Fruit fly (Drosophila melanogaster): ENCODE measurements around the gene spn-D.

spn-D gene

dm6 chr3R:27198883-27199780, 33.6 kb downstream of the spn-D start:
- TF ChIP-seq CG1620 (GFP tag; optimal IDR thresholded peaks at IDR 0.05) (no peak), pad (GFP tag; optimal IDR thresholded peaks at IDR 0.05) (no peak), CG5204 (GFP tag; optimal IDR thresholded peaks at IDR 0.05) (no peak), CG33017 (tag; optimal IDR thresholded peaks at IDR 0.05) (no peak)

DNA sequence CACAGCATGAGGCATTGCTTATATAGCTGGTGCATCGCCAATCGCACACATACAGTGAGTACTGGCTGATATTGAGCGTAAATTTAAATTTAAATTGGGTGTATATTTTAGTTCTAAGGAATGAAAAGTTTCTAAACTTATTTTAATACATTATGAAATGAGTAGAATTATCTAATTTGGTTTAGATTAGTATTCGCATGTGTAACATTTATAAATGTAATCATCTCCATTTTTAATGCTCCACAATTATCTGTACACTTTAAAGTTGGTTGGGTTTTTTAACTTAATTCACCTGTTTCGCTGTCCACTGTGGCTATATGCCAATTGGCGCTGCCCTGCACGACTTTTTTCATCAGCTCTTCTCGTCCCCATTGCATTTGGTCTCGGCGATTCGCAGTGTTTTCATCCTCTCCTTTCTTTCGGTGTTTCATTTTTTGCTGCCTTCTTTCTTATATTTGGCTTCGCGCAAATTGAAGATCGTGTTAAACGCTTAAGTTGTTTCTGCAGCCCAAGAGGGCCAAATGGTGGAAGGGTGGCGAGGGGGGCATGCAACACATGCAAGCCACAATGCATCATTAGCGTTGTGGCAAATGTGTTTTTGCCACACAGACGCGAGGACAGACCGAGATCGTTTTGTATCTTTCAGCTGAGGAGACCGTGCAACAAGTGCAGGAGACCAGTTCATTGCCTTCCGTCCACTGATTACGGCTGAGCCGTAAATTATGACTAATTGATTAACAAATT, 36.2 kb downstream of the spn-D start:
- no peak for TF ChIP-seq Crg-1 (GFP tag; optimal IDR thresholded peaks at IDR 0.05)
- no peak for TF ChIP-seq cnc (optimal IDR thresholded peaks at IDR 0.05)
- TF ChIP-seq tj (GFP tag; optimal IDR thresholded peaks at IDR 0.05), result no peak
- TF ChIP-seq kay (GFP tag; ENCODE audit: borderline replicate concordance), result no peak
- no peak for TF ChIP-seq bab1 (GFP tag; optimal IDR thresholded peaks at IDR 0.05)

- TF ChIP-seq Hr96 (GFP tag; optimal IDR thresholded peaks at IDR 0.05) (no peak), tj (GFP tag; optimal IDR thresholded peaks at IDR 0.05) (no peak), Mnt (GFP tag; optimal IDR thresholded peaks at IDR 0.05) (no peak), CG7101 (tag; optimal IDR thresholded peaks at IDR 0.05) (no peak), CG14711 (tag; optimal IDR thresholded peaks at IDR 0.05) (no peak), Clk (GFP tag; optimal IDR thresholded peaks at IDR 0.05) (no peak), Crg-1 (GFP tag; optimal IDR thresholded peaks at IDR 0.05) (no peak), CG11617 (GFP tag; optimal IDR thresholded peaks at IDR 0.05) (no peak), pad (GFP tag; optimal IDR thresholded peaks at IDR 0.05) (no peak), CG1620 (GFP tag; optimal IDR thresholded peaks at IDR 0.05) (no peak), toe (GFP tag; optimal IDR thresholded peaks at IDR 0.05) (no peak), CG5204 (GFP tag; optimal IDR thresholded peaks at IDR 0.05) (no peak), cnc (optimal IDR thresholded peaks at IDR 0.05) (no peak)
Measured at dm6 chr3R:27202330-27202729, 36.8 kb downstream of the spn-D start.

dm6 chr3R:27203856-27204255, 38.3 kb downstream of the spn-D start:
- TF ChIP-seq CG14711 (tag; optimal IDR thresholded peaks at IDR 0.05) (no peak), bab1 (GFP tag; optimal IDR thresholded peaks at IDR 0.05) (no peak), CG1620 (GFP tag; optimal IDR thresholded peaks at IDR 0.05) (no peak), Crg-1 (GFP tag; optimal IDR thresholded peaks at IDR 0.05) (no peak), Mnt (GFP tag; optimal IDR thresholded peaks at IDR 0.05) (no peak), cic (GFP tag; optimal IDR thresholded peaks at IDR 0.05) (no peak), CG33017 (tag; optimal IDR thresholded peaks at IDR 0.05) (no peak), CG7045 (GFP tag; optimal IDR thresholded peaks at IDR 0.05) (no peak), CG7101 (tag; optimal IDR thresholded peaks at IDR 0.05) (no peak), kay (GFP tag; ENCODE audit: borderline replicate concordance) (no peak), tj (GFP tag; optimal IDR thresholded peaks at IDR 0.05) (no peak), ovo (GFP tag; optimal IDR thresholded peaks at IDR 0.05) (no peak), cnc (optimal IDR thresholded peaks at IDR 0.05) (no peak), CG5204 (GFP tag; optimal IDR thresholded peaks at IDR 0.05) (no peak), CG11617 (GFP tag; optimal IDR thresholded peaks at IDR 0.05) (no peak), toe (GFP tag; optimal IDR thresholded peaks at IDR 0.05) (no peak), Hr96 (GFP tag; optimal IDR thresholded peaks at IDR 0.05) (no peak)

dm6 chr3R:27204694-27205414, 39.3 kb downstream of the spn-D start:
- TF ChIP-seq CG1620 (GFP tag; optimal IDR thresholded peaks at IDR 0.05), result no peak
- TF ChIP-seq pad (GFP tag; optimal IDR thresholded peaks at IDR 0.05), result no peak
- TF ChIP-seq CG12768 (GFP tag; optimal IDR thresholded peaks at IDR 0.05), result no peak
- TF ChIP-seq tj (GFP tag; optimal IDR thresholded peaks at IDR 0.05), result no peak
- no peak for TF ChIP-seq Mnt (GFP tag; optimal IDR thresholded peaks at IDR 0.05)
- no peak for TF ChIP-seq CG5204 (GFP tag; optimal IDR thresholded peaks at IDR 0.05)
- no peak for TF ChIP-seq Clk (GFP tag; optimal IDR thresholded peaks at IDR 0.05)
- no peak for TF ChIP-seq Crg-1 (GFP tag; optimal IDR thresholded peaks at IDR 0.05)
- TF ChIP-seq kay (GFP tag; ENCODE audit: borderline replicate concordance), result no peak
- no peak for TF ChIP-seq CG14711 (tag; optimal IDR thresholded peaks at IDR 0.05)
- no peak for TF ChIP-seq bab1 (GFP tag; optimal IDR thresholded peaks at IDR 0.05)
- no peak for TF ChIP-seq CG11617 (GFP tag; optimal IDR thresholded peaks at IDR 0.05)
- TF ChIP-seq CG7045 (GFP tag; optimal IDR thresholded peaks at IDR 0.05), result no peak
- no peak for TF ChIP-seq cnc (optimal IDR thresholded peaks at IDR 0.05)
- TF ChIP-seq Hr96 (GFP tag; optimal IDR thresholded peaks at IDR 0.05), result no peak
- TF ChIP-seq cic (GFP tag; optimal IDR thresholded peaks at IDR 0.05), result no peak
- no peak for TF ChIP-seq CG7101 (tag; optimal IDR thresholded peaks at IDR 0.05)
- TF ChIP-seq toe (GFP tag; optimal IDR thresholded peaks at IDR 0.05), result no peak
- TF ChIP-seq ovo (GFP tag; optimal IDR thresholded peaks at IDR 0.05), result no peak
